Fruit fly (Drosophila melanogaster) whole organism, embryonic: ENCODE measurements around the gene Rpt6.

Experiments used
- B-H2 ChIP-seq: fragments of 200-800 bp; sonication (Bioruptor generic); optimal IDR thresholded peaks from 2 replicates; lab custom pipeline; 2018; ENCODE audit warnings: missing biosample characterization, mild to moderate bottlenecking, missing genetic modification characterization
- BEAF-32 ChIP-seq: fragments of 200-800 bp; sonication (Bioruptor generic); optimal IDR thresholded peaks from 3 replicates; lab custom pipeline; 2017; ENCODE audit warnings: missing biosample characterization, missing genetic modification characterization, mild to moderate bottlenecking, moderate library complexity, missing genetic modification reagents
- CG10267 ChIP-seq: fragments of 200-800 bp; sonication (Bioruptor generic); optimal IDR thresholded peaks from 2 replicates; lab custom pipeline; 2018; ENCODE audit warnings: missing biosample characterization, mild to moderate bottlenecking, missing genetic modification characterization, moderate library complexity
- CG10979 ChIP-seq: fragments of 200-800 bp; sonication (Bioruptor generic); optimal IDR thresholded peaks from 2 replicates; lab custom pipeline; 2018; ENCODE audit warnings: missing biosample characterization, mild to moderate bottlenecking, missing genetic modification characterization, moderate library complexity
- CG11398 ChIP-seq: fragments of 200-800 bp; sonication (Bioruptor generic); optimal IDR thresholded peaks from 2 replicates; lab custom pipeline; 2016; ENCODE audit warnings: missing biosample characterization, missing genetic modification characterization
- CG12299 ChIP-seq: fragments of 200-800 bp; sonication (Bioruptor generic); optimal IDR thresholded peaks from 2 replicates; lab custom pipeline; 2018; ENCODE audit warnings: missing biosample characterization, mild to moderate bottlenecking, missing genetic modification characterization
- CG15479 ChIP-seq: fragments of 200-800 bp; sonication (Bioruptor generic); optimal IDR thresholded peaks from 3 replicates; lab custom pipeline; 2019; ENCODE audit warnings: missing biosample characterization, mild to moderate bottlenecking, missing genetic modification characterization, moderate library complexity
- CG15601 ChIP-seq: fragments of 200-800 bp; sonication (Bioruptor generic); optimal IDR thresholded peaks from 3 replicates; lab custom pipeline; 2019; ENCODE audit warnings: missing biosample characterization, mild to moderate bottlenecking, missing genetic modification characterization, moderate library complexity
- CG1603 ChIP-seq: fragments of 200-800 bp; sonication (Bioruptor generic); optimal IDR thresholded peaks from 2 replicates; lab custom pipeline; 2019; ENCODE audit warnings: missing biosample characterization, mild to moderate bottlenecking, missing genetic modification characterization, moderate library complexity
- CG16863 ChIP-seq: fragments of 200-800 bp; sonication (Bioruptor generic); optimal IDR thresholded peaks from 3 replicates; lab custom pipeline; 2016; ENCODE audit warnings: missing biosample characterization, missing genetic modification characterization
- CG2129 ChIP-seq: fragments of 200-800 bp; sonication (Bioruptor generic); IDR thresholded peaks from 2 replicates; pipeline ENCODE4 v1.3.6; 2022; ENCODE audit warnings: missing biosample characterization, missing genetic modification characterization; ENCODE audit not compliant: partially characterized antibody
- CG2712 ChIP-seq: fragments of 200-800 bp; optimal IDR thresholded peaks from 3 replicates; lab custom pipeline; 2019; ENCODE audit warnings: missing biosample characterization, mild to moderate bottlenecking, missing genetic modification characterization, moderate library complexity
- CG31365 ChIP-seq: fragments of 200-800 bp; sonication (Bioruptor generic); optimal IDR thresholded peaks from 2 replicates; lab custom pipeline; 2018; ENCODE audit warnings: missing biosample characterization, mild to moderate bottlenecking, missing genetic modification characterization
- CG34224 ChIP-seq: fragments of 200-800 bp; sonication (Bioruptor generic); IDR thresholded peaks from 3 replicates; pipeline ENCODE4 v1.3.6; 2022; ENCODE audit warnings: missing biosample characterization, missing genetic modification characterization; ENCODE audit not compliant: partially characterized antibody
- CG3726 ChIP-seq: fragments of 200-800 bp; sonication (Bioruptor generic); IDR thresholded peaks from 3 replicates; pipeline ENCODE4, ENCODE4 v1.3.6; 2022; ENCODE audit warnings: missing biosample characterization, missing genetic modification characterization
- CG4282 ChIP-seq: fragments of 200-800 bp; sonication (Bioruptor generic); optimal IDR thresholded peaks from 2 replicates; lab custom pipeline; 2016; ENCODE audit warnings: missing biosample characterization, missing genetic modification characterization
- CG4328 ChIP-seq: fragments of 200-800 bp; sonication (Bioruptor generic); optimal IDR thresholded peaks from 3 replicates; lab custom pipeline; 2017; ENCODE audit warnings: missing biosample characterization, missing genetic modification reagents, missing genetic modification characterization
- CG43689 ChIP-seq: fragments of 200-800 bp; sonication (Bioruptor generic); IDR thresholded peaks from 2 replicates; pipeline ENCODE4 v1.3.6; 2022; ENCODE audit warnings: missing biosample characterization, missing genetic modification characterization
- CG5953 ChIP-seq: fragments of 200-800 bp; sonication (Bioruptor generic); IDR thresholded peaks from 2 replicates; pipeline ENCODE4 v1.3.6; 2022; ENCODE audit warnings: missing biosample characterization, missing genetic modification characterization
- CHES-1-like ChIP-seq: fragments of 200-800 bp; sonication (Bioruptor generic); optimal IDR thresholded peaks from 2 replicates; lab custom pipeline; 2016; ENCODE audit warnings: missing biosample characterization, missing genetic modification characterization
- Dad ChIP-seq: fragments of 200-800 bp; sonication (Bioruptor generic); optimal IDR thresholded peaks from 3 replicates; lab custom pipeline; 2016; ENCODE audit warnings: missing biosample characterization, missing genetic modification characterization
- Doc3 ChIP-seq: fragments of 200-800 bp; sonication (Bioruptor generic); IDR thresholded peaks from 3 replicates; pipeline ENCODE4 v1.3.6; 2022; ENCODE audit warnings: missing biosample characterization, missing genetic modification characterization; ENCODE audit not compliant: partially characterized antibody
- Dp ChIP-seq: fragments of 200-800 bp; sonication (Bioruptor generic); optimal IDR thresholded peaks from 2 replicates; lab custom pipeline; 2018; ENCODE audit warnings: missing biosample characterization, mild to moderate bottlenecking, missing genetic modification characterization, moderate library complexity
- Ets97D ChIP-seq: fragments of 200-800 bp; sonication (Bioruptor generic); optimal IDR thresholded peaks from 3 replicates; lab custom pipeline; 2016; ENCODE audit warnings: missing biosample characterization, missing genetic modification characterization
- Hmr ChIP-seq: fragments of 200-800 bp; sonication (Bioruptor generic); optimal IDR thresholded peaks from 3 replicates; lab custom pipeline; 2017; ENCODE audit warnings: mild to moderate bottlenecking, missing biosample characterization, missing genetic modification reagents, missing genetic modification characterization
- MTF-1 ChIP-seq: fragments of 200-800 bp; sonication (Bioruptor generic); optimal IDR thresholded peaks from 2 replicates; lab custom pipeline; 2018; ENCODE audit warnings: missing biosample characterization, mild to moderate bottlenecking, missing genetic modification characterization, borderline replicate concordance
- Mes4 ChIP-seq: fragments of 200-800 bp; sonication (Bioruptor generic); optimal IDR thresholded peaks from 2 replicates; lab custom pipeline; 2016; ENCODE audit warnings: missing biosample characterization, missing genetic modification characterization
- Myb ChIP-seq: fragments of 200-800 bp; sonication (Bioruptor generic); optimal IDR thresholded peaks from 2 replicates; lab custom pipeline; 2016; ENCODE audit warnings: missing biosample characterization, missing genetic modification characterization
- Opbp ChIP-seq: fragments of 200-800 bp; sonication (Bioruptor generic); IDR thresholded peaks from 3 replicates; pipeline ENCODE4 v1.3.6; 2022; ENCODE audit warnings: missing biosample characterization, missing genetic modification characterization; ENCODE audit not compliant: partially characterized antibody
- Pdp1 ChIP-seq, 2 experiments: fragments of 200-800 bp; sonication (Bioruptor generic); optimal IDR thresholded peaks; 3 replicates each; lab custom pipeline; 2016; ENCODE audit warnings: missing biosample characterization in 2 of 2, missing genetic modification characterization in 2 of 2, mild to moderate bottlenecking in 1 of 2, moderate library complexity in 1 of 2
- Rx ChIP-seq: fragments of 200-800 bp; sonication (Bioruptor generic); IDR thresholded peaks from 2 replicates; pipeline ENCODE4 v1.3.6; 2022; ENCODE audit warnings: missing biosample characterization, missing genetic modification characterization
- Sin3A ChIP-seq: fragments of >200 bp; optimal IDR thresholded peaks from 2 replicates; lab custom pipeline; 2018
- ac ChIP-seq: fragments of 200-800 bp; sonication (Bioruptor generic); optimal IDR thresholded peaks from 3 replicates; lab custom pipeline; 2017; ENCODE audit warnings: missing biosample characterization, mild to moderate bottlenecking, missing genetic modification characterization
- ato ChIP-seq: fragments of 200-800 bp; sonication (Bioruptor generic); IDR thresholded peaks from 2 replicates; pipeline ENCODE4 v1.3.6; 2022; ENCODE audit warnings: missing biosample characterization, missing genetic modification characterization; ENCODE audit not compliant: partially characterized antibody
- bab2 ChIP-seq: fragments of 200-800 bp; sonication (Bioruptor generic); optimal IDR thresholded peaks from 2 replicates; lab custom pipeline; 2016; ENCODE audit warnings: missing biosample characterization, missing genetic modification characterization
- bbx ChIP-seq: fragments of 200-800 bp; sonication (Bioruptor generic); IDR thresholded peaks from 2 replicates; pipeline ENCODE4 v1.3.6; 2022; ENCODE audit warnings: missing biosample characterization, missing genetic modification characterization; ENCODE audit not compliant: partially characterized antibody
- cas ChIP-seq: fragments of 200-800 bp; sonication (Bioruptor generic); IDR thresholded peaks from 2 replicates; pipeline ENCODE4 v1.3.6; 2022; ENCODE audit warnings: missing biosample characterization, missing genetic modification characterization
- da ChIP-seq: fragments of 200-800 bp; sonication (Bioruptor generic); optimal IDR thresholded peaks from 2 replicates; lab custom pipeline; 2016; ENCODE audit warnings: missing biosample characterization, missing genetic modification characterization
- inv ChIP-seq: fragments of 200-800 bp; sonication (Bioruptor generic); IDR thresholded peaks from 2 replicates; pipeline ENCODE4 v1.3.6; 2022; ENCODE audit warnings: missing biosample characterization, missing genetic modification characterization; ENCODE audit not compliant: partially characterized antibody
- jing ChIP-seq: fragments of 200-800 bp; sonication (Bioruptor generic); optimal IDR thresholded peaks from 2 replicates; lab custom pipeline; 2018; ENCODE audit warnings: missing biosample characterization, mild to moderate bottlenecking, missing genetic modification characterization
- knrl ChIP-seq: fragments of 200-800 bp; sonication (Bioruptor generic); IDR thresholded peaks from 3 replicates; pipeline ENCODE4 v1.3.6; 2022; ENCODE audit warnings: missing biosample characterization, missing genetic modification characterization; ENCODE audit not compliant: partially characterized antibody
- mld ChIP-seq: fragments of 200-800 bp; sonication (Bioruptor generic); IDR thresholded peaks from 3 replicates; pipeline ENCODE4 v1.3.6; 2022; ENCODE audit warnings: missing biosample characterization, missing genetic modification characterization; ENCODE audit not compliant: partially characterized antibody
- nerfin-1 ChIP-seq: fragments of 200-800 bp; sonication (Bioruptor generic); optimal IDR thresholded peaks from 3 replicates; lab custom pipeline; 2019; ENCODE audit warnings: missing biosample characterization, mild to moderate bottlenecking, missing genetic modification characterization, moderate library complexity
- phol ChIP-seq: fragments of 200-800 bp; sonication (Bioruptor generic); optimal IDR thresholded peaks from 3 replicates; lab custom pipeline; 2018; ENCODE audit warnings: missing biosample characterization, mild to moderate bottlenecking, missing genetic modification characterization, moderate library complexity
- slbo ChIP-seq: fragments of 200-800 bp; sonication (Bioruptor generic); IDR thresholded peaks from 2 replicates; pipeline ENCODE4 v1.3.6; 2022; ENCODE audit warnings: missing biosample characterization, missing genetic modification characterization
- stc ChIP-seq: fragments of 200-800 bp; sonication (Bioruptor generic); IDR thresholded peaks from 2 replicates; pipeline ENCODE4 v1.3.6; 2022; ENCODE audit warnings: missing biosample characterization, missing genetic modification characterization
- stwl ChIP-seq: fragments of 200-800 bp; sonication (Bioruptor generic); optimal IDR thresholded peaks from 3 replicates; lab custom pipeline; 2018; ENCODE audit warnings: missing biosample characterization, mild to moderate bottlenecking, missing genetic modification characterization, moderate library complexity
- toy ChIP-seq: fragments of 200-800 bp; sonication (Bioruptor generic); IDR thresholded peaks from 2 replicates; pipeline ENCODE4 v1.3.6; 2022; ENCODE audit warnings: missing biosample characterization, missing genetic modification characterization
- trem ChIP-seq: fragments of 200-800 bp; optimal IDR thresholded peaks from 3 replicates; lab custom pipeline; 2019; ENCODE audit warnings: missing biosample characterization, mild to moderate bottlenecking, missing genetic modification characterization, moderate library complexity

Gene Rpt6

DNA sequence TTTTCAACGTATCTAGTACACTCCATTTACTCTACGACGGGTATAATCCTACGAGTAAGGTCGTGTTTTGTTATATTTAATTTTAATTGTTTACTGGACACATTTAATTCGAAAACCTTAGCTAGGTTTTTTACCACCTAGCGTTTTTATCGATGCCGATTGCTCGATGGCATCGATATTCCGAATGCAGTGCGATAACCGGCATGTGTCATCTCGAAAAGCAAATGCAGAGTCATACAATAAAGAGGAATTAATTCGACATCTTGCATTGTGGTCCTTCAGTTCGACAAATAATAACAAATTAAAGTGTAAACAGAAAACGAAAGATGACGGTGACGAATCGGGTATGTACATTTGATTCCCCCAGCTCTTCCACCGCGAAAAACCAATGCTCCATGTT, at the start of gene Rpt6:
TSS of gene Rpt6 (plus strand) at position 201 of the 400 bp plus-strand sequence.
- TF ChIP-seq Myb (GFP tag; lab: Kevin White, UChicago): peak; percentile 75
- no peak for TF ChIP-seq Hmr
- TF ChIP-seq CG12299 (tag; lab: Kevin White, UChicago): no peak
- peak; percentile 60 for TF ChIP-seq Dp
- TF ChIP-seq bab2: no peak
- TF ChIP-seq Rx: no peak
- peak; percentile 26; the same call in 1 of the 3 replicates for TF ChIP-seq mld (GFP tag; lab: Robert Waterston, UW)
- no peak for TF ChIP-seq Dad (GFP tag; lab: Kevin White, UChicago)
- TF ChIP-seq B-H2 (GFP tag; lab: Kevin White, UChicago): peak; percentile 18
- TF ChIP-seq CG43689 (GFP tag; lab: Robert Waterston, UW): no peak
- TF ChIP-seq Pdp1 (GFP tag; optimal IDR thresholded peaks at IDR 0.05; lab: Kevin White, UChicago): peak in 1 of 2 experiments; percentile 31
- no peak for TF ChIP-seq jing (GFP tag; lab: Kevin White, UChicago)
- no peak for TF ChIP-seq CG3726 (GFP tag; lab: Robert Waterston, UW)
- peak; percentile 12 for TF ChIP-seq trem
- TF ChIP-seq CG10979 (tag; lab: Kevin White, UChicago): no peak
- TF ChIP-seq ac (GFP tag; lab: Kevin White, UChicago): no peak
- peak; percentile 9 for TF ChIP-seq CG16863
- no peak for TF ChIP-seq Mes4 (GFP tag; lab: Kevin White, UChicago)
- TF ChIP-seq phol: peak; percentile 47
- no peak for TF ChIP-seq CG15479 (GFP tag; lab: Kevin White, UChicago)
- 0 out of 2 replicates have a peak, but pooled peaks have one; percentile 26 for TF ChIP-seq CG2129 (GFP tag; lab: Robert Waterston, UW)
- TF ChIP-seq BEAF-32: peak; percentile 79
- no peak for TF ChIP-seq CG15601 (tag; lab: Kevin White, UChicago)
- no peak for TF ChIP-seq MTF-1 (GFP tag; lab: Kevin White, UChicago)
- TF ChIP-seq bbx (GFP tag; lab: Robert Waterston, UW): peak; percentile 77
- no peak for TF ChIP-seq cas (GFP tag; lab: Robert Waterston, UW)
- TF ChIP-seq CHES-1-like: peak; percentile 14
- TF ChIP-seq ato (GFP tag; lab: Robert Waterston, UW): peak; percentile 56; the same call in 1 of the 2 replicates
- TF ChIP-seq slbo (GFP tag; lab: Robert Waterston, UW): 0 out of 2 replicates have a peak, but pooled peaks have one; percentile 4
- no peak for TF ChIP-seq CG4328 (GFP tag; lab: Kevin White, UChicago)
- TF ChIP-seq Ets97D (GFP tag; lab: Kevin White, UChicago): peak; percentile 39
- no peak for TF ChIP-seq toy (GFP tag; lab: Robert Waterston, UW)
- TF ChIP-seq CG34224 (GFP tag; lab: Robert Waterston, UW): peak; percentile 60
- TF ChIP-seq nerfin-1 (tag; lab: Kevin White, UChicago): no peak
- peak; percentile 26 for TF ChIP-seq CG2712 (tag; lab: Kevin White, UChicago)
- TF ChIP-seq da (GFP tag; lab: Kevin White, UChicago): no peak
- TF ChIP-seq inv: peak; percentile 67
- TF ChIP-seq CG1603 (tag; lab: Kevin White, UChicago): peak; percentile 64
- TF ChIP-seq CG10267 (tag; lab: Kevin White, UChicago): peak; percentile 27
- no peak for TF ChIP-seq CG5953 (GFP tag; lab: Robert Waterston, UW)
- TF ChIP-seq Doc3: peak; percentile 46; the same call in 1 of the 3 replicates
- no peak for TF ChIP-seq CG4282 (GFP tag; lab: Kevin White, UChicago)
- TF ChIP-seq Opbp (GFP tag; lab: Robert Waterston, UW): peak; percentile 80
- no peak for TF ChIP-seq stc
- peak; percentile 73 for TF ChIP-seq knrl (GFP tag; lab: Robert Waterston, UW)
- no peak for TF ChIP-seq CG11398
- TF ChIP-seq stwl (tag; lab: Kevin White, UChicago): peak; percentile 74
- TF ChIP-seq CG31365 (tag; lab: Kevin White, UChicago): no peak
- TF ChIP-seq Sin3A (lab: Kevin White, UChicago): peak; percentile 7
